Worm (Caenorhabditis elegans): ENCODE results near the gene srh-97.

DNA sequence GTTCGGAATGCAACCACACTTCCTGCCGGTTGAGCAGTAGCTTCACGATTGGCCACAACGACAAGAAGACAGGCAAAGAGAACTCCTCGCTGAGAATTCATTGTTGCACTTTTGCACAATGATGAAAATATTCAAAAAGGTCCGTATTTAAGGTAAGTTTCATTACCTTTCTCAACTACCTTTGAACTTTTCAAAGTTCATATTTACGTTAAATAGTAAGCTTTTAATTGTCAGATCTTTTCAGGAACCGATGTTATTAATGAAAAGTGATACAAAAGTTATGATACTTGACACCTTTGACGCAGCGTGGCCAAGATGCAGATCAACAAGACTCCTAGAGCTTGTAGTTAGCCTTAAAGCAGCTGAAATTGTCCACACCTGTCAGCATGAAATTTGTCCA is 4.5 kb downstream of the srh-97 start, which contains the start of gene F49H6.12:
- TF ChIP-seq pha-4 (tag; optimal IDR thresholded peaks at IDR 0.05) (no peak), zim-3 (tag; optimal IDR thresholded peaks at IDR 0.05) (no peak), rpc-1 (optimal IDR thresholded peaks at IDR 0.05) (no peak), rpc-1 (tag; optimal IDR thresholded peaks at IDR 0.05) (no peak), Y53F4B.3 (GFP tag; IDR thresholded peaks at IDR 0.05) (no peak), Y79H2A.3 (GFP tag; conservative IDR thresholded peaks at IDR 0.05) (no peak), tbx-9 (tag; optimal IDR thresholded peaks at IDR 0.05; ENCODE audit: borderline replicate concordance) (no peak), let-607 (tag; optimal IDR thresholded peaks at IDR 0.05) (no peak)
